Worm (Caenorhabditis elegans) whole organism, young adult: ENCODE results near the gene Y81G3A.1.

Source experiments
- B0336.3 ChIP-seq: fragments of 200-800 bp; sonication (Bioruptor generic); IDR thresholded peaks from 2 replicates; pipeline ENCODE4 v1.3.6; 2022; ENCODE audit warnings: missing genetic modification characterization, missing compliant biosample characterization
- Y95B8A.8 ChIP-seq: fragments of 200-800 bp; sonication (Bioruptor generic); IDR thresholded peaks from 2 replicates; pipeline ENCODE4 v1.3.6; 2022; ENCODE audit warnings: missing genetic modification reagents, missing genetic modification characterization, missing compliant biosample characterization
- ama-1 ChIP-seq, 3 experiments: fragments of 150-350 bp in 1 of 3; sonication (generic microtip) in 2 of 3; optimal IDR thresholded peaks; 2 replicates each; lab custom pipeline; 2014 to 2018; ENCODE audit warnings: missing biosample characterization in 2 of 3, missing genetic modification characterization in 2 of 3, missing genetic modification reagents in 2 of 3
- athp-1 ChIP-seq: sonication (generic microtip); optimal IDR thresholded peaks from 2 replicates; lab custom pipeline; 2017; ENCODE audit warnings: mild to moderate bottlenecking, missing genetic modification characterization, missing compliant biosample characterization
- attf-6 ChIP-seq: fragments of 200-800 bp; sonication (Bioruptor generic); IDR thresholded peaks from 2 replicates; pipeline ENCODE4 v1.3.6; 2022; ENCODE audit warnings: missing genetic modification reagents, missing genetic modification characterization, missing compliant biosample characterization
- ceh-79 ChIP-seq: sonication (generic microtip); optimal IDR thresholded peaks from 2 replicates; lab custom pipeline; 2017; ENCODE audit warnings: mild to moderate bottlenecking, missing genetic modification characterization, missing compliant biosample characterization
- egl-18 ChIP-seq: fragments of 200-800 bp; sonication (Bioruptor generic); IDR thresholded peaks from 2 replicates; pipeline ENCODE4 v1.3.6; 2022; ENCODE audit warnings: missing genetic modification reagents, missing genetic modification characterization, missing compliant biosample characterization
- nfya-1 ChIP-seq: sonication (generic microtip); optimal IDR thresholded peaks from 2 replicates; lab custom pipeline; 2017; ENCODE audit warnings: antibody characterized with exemption, missing compliant biosample characterization, missing genetic modification characterization, borderline replicate concordance; ENCODE audit not compliant: insufficient read depth
- rpc-1 ChIP-seq, 2 experiments: fragments of 150-350 bp in 1 of 2; sonication (generic microtip) in 1 of 2; optimal IDR thresholded peaks; 2 replicates each; lab custom pipeline; 2014 to 2018; ENCODE audit warnings: missing biosample characterization in 1 of 2, missing genetic modification characterization in 1 of 2, missing genetic modification reagents in 1 of 2, missing genotype in 1 of 2
- snpc-4 ChIP-seq, 5 experiments: fragments of 150-350 bp in 1 of 5; sonication (generic microtip) in 4 of 5; optimal IDR thresholded peaks; 2 replicates each; lab custom pipeline; 2014 to 2018; ENCODE audit warnings: missing genetic modification characterization in 5 of 5, missing biosample characterization in 3 of 5, antibody characterized with exemption in 2 of 5, mild to moderate bottlenecking in 2 of 5, missing compliant biosample characterization in 2 of 5, missing genotype in 2 of 5, moderate library complexity in 2 of 5, missing genetic modification reagents in 1 of 5

ce11 chrII:13096345-13096744 lies 12.6 kb upstream of the Y81G3A.1 start:
- TF ChIP-seq ama-1 (optimal IDR thresholded peaks at IDR 0.05; lab: Kevin White, UChicago), result no peak
- TF ChIP-seq ama-1 (GFP tag; optimal IDR thresholded peaks at IDR 0.05; lab: Kevin White, UChicago), result no peak
- no peak for TF ChIP-seq B0336.3 (GFP tag; lab: Robert Waterston, UW)
- TF ChIP-seq ceh-79 (tag; lab: Kevin White, UChicago), result no peak
- TF ChIP-seq snpc-4 (GFP tag; optimal IDR thresholded peaks at IDR 0.05; lab: Kevin White, UChicago), result no peak
- TF ChIP-seq snpc-4 (tag; optimal IDR thresholded peaks at IDR 0.05; lab: Kevin White, UChicago), result no peak
- no peak for TF ChIP-seq rpc-1 (optimal IDR thresholded peaks at IDR 0.05; lab: Kevin White, UChicago)
- no peak for TF ChIP-seq rpc-1 (tag; optimal IDR thresholded peaks at IDR 0.05; lab: Kevin White, UChicago)
- TF ChIP-seq nfya-1 (tag; lab: Kevin White, UChicago), result no peak
- no peak for TF ChIP-seq Y95B8A.8 (GFP tag; lab: Robert Waterston, UW)
- TF ChIP-seq egl-18 (GFP tag; lab: Robert Waterston, UW), result no peak
- TF ChIP-seq attf-6, result no peak
- no peak for TF ChIP-seq athp-1
